Fruit fly (Drosophila melanogaster): ENCODE data around the gene skl.

Gene skl

DNA sequence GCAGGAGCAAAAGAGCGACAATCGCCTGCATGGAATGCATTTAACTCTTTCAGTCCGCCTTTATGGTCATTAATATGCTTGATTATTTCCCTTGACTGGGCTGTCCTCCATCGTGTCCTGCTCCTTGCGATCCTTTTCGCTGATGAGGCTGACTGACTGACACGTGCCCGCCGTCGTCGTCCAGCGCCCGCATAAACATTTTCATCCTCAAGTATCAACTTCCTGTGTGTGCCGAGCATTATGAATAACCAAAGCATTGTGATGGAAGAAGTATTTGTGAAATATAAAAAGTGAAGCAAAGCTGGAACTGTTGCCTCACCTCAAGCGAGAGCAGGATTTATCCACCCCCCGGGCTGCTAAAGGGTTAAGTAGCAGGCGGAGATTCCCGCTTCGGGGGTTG lies 28.4 kb downstream of the skl start:
- TF ChIP-seq Hey (tag; optimal IDR thresholded peaks at IDR 0.05) = peak; percentile 86
- TF ChIP-seq gcm (GFP tag; optimal IDR thresholded peaks at IDR 0.05) = peak; percentile 19
- peak; percentile 43 for TF ChIP-seq nerfin-1 (tag; optimal IDR thresholded peaks at IDR 0.05)
- peak; percentile 80 for TF ChIP-seq pros (GFP tag; optimal IDR thresholded peaks at IDR 0.05)
- no peak for TF ChIP-seq NC2β (GFP tag; optimal IDR thresholded peaks at IDR 0.05)

DNA sequence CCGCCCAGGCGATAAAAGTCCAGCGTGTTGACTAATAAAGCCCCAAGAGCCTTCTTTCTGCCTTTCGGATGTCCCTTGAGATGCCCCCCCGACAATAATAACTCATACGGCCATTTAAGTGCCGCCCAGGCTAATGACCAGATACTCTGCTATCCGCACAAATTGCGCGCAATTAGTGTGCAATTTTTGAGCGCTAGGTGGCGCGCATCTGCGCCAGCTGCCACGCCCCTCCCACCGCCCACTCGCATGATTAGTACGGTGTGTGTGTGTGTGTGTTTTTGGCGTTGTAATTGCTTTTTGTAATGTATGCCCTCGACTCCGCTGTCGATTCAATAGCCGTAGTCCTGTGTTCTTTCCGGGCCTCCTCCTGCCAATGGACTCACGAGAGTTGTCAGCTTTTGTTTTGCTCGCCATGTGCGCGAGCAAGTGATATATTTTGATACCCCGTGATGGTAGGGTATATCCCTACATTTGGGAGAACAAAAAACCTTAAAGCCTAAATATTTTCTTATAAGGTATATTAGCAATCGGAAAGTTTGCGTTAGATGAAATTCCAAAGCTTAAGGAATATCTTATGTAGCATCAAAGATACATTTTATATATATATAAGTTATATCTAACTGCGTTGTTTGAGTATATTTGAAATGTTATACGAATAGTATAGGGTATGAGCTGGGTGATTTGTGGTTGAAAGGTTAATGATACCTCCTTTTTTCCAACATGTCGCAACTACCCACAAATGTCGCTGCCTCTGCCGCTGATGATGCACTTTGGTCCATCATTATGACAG lies 34.0 kb downstream of the skl start:
- no peak for TF ChIP-seq tio (GFP tag; optimal IDR thresholded peaks at IDR 0.05)
- TF ChIP-seq h (optimal IDR thresholded peaks at IDR 0.05) = no peak
- no peak for TF ChIP-seq Opbp (GFP tag; IDR thresholded peaks at IDR 0.05; ENCODE audit: partially characterized antibody)
- TF ChIP-seq bsh (GFP tag; optimal IDR thresholded peaks at IDR 0.05) = peak in 1 of 2 experiments; percentile 37
- no peak for TF ChIP-seq prd (optimal IDR thresholded peaks at IDR 0.05)
- peak; percentile 62; the same call in 2 of the 3 replicates for TF ChIP-seq prd (GFP tag; IDR thresholded peaks at IDR 0.05)
- no peak for TF ChIP-seq CG17612 (GFP tag; IDR thresholded peaks at IDR 0.05)
- no peak for TF ChIP-seq disco-r (GFP tag; optimal IDR thresholded peaks at IDR 0.05)
- 0 out of 3 replicates have a peak, but pooled peaks have one; percentile 8 for TF ChIP-seq zfh1 (GFP tag; IDR thresholded peaks at IDR 0.05)
- TF ChIP-seq ash1 (GFP tag; optimal IDR thresholded peaks at IDR 0.05) = no peak
- no peak for TF ChIP-seq wor (GFP tag; IDR thresholded peaks at IDR 0.05)
- TF ChIP-seq unpg (GFP tag; optimal IDR thresholded peaks at IDR 0.05) = no peak
- TF ChIP-seq CG17802 (tag; optimal IDR thresholded peaks at IDR 0.05) = no peak
- TF ChIP-seq ERR (GFP tag; optimal IDR thresholded peaks at IDR 0.05) = no peak
- TF ChIP-seq gem (tag; optimal IDR thresholded peaks at IDR 0.05) = peak; percentile 45
- no peak for TF ChIP-seq CG10366 (GFP tag; IDR thresholded peaks at IDR 0.05)
- no peak for TF ChIP-seq crc (GFP tag; optimal IDR thresholded peaks at IDR 0.05)
- no peak for TF ChIP-seq klu (GFP tag; IDR thresholded peaks at IDR 0.05)
- TF ChIP-seq gce (GFP tag; IDR thresholded peaks at IDR 0.05) = no peak
- TF ChIP-seq gfzf (GFP tag; optimal IDR thresholded peaks at IDR 0.05) = no peak
- no peak for TF ChIP-seq ranshi (GFP tag; IDR thresholded peaks at IDR 0.05)
- no peak for TF ChIP-seq Doc3 (GFP tag; IDR thresholded peaks at IDR 0.05; ENCODE audit: partially characterized antibody)
- no peak for TF ChIP-seq ci (GFP tag; IDR thresholded peaks at IDR 0.05)
- no peak for TF ChIP-seq Drgx (GFP tag; IDR thresholded peaks at IDR 0.05)
- no peak for TF ChIP-seq pum (GFP tag; optimal IDR thresholded peaks at IDR 0.05)
- peak; percentile 71 for TF ChIP-seq dmrt11E (tag; optimal IDR thresholded peaks at IDR 0.05)
- TF ChIP-seq E2f2 (GFP tag; IDR thresholded peaks at IDR 0.05) = no peak; the same call in 1 of the 2 replicates
- TF ChIP-seq sens (GFP tag) = peak; percentile 70
- no peak for TF ChIP-seq seq (GFP tag; IDR thresholded peaks at IDR 0.05)
- no peak for TF ChIP-seq Camta (GFP tag; optimal IDR thresholded peaks at IDR 0.05)
- TF ChIP-seq Kr (GFP tag; optimal IDR thresholded peaks at IDR 0.05) = no peak
- no peak for TF ChIP-seq Blimp-1 (GFP tag; optimal IDR thresholded peaks at IDR 0.05)
- no peak for TF ChIP-seq Vsx1 (GFP tag; optimal IDR thresholded peaks at IDR 0.05)
- no peak for TF ChIP-seq twi (tag; optimal IDR thresholded peaks at IDR 0.05)
- TF ChIP-seq CG12391 (tag; optimal IDR thresholded peaks at IDR 0.05) = peak; percentile 5
- peak; percentile 37; the same call in 1 of the 3 replicates for TF ChIP-seq CG17361 (GFP tag; IDR thresholded peaks at IDR 0.05)
- no peak for TF ChIP-seq Ptx1 (GFP tag; IDR thresholded peaks at IDR 0.05)
- no peak for TF ChIP-seq crp (GFP tag; optimal IDR thresholded peaks at IDR 0.05)
- TF ChIP-seq repo (GFP tag; optimal IDR thresholded peaks at IDR 0.05) = no peak
- no peak for TF ChIP-seq Hmr (GFP tag; optimal IDR thresholded peaks at IDR 0.05)
- TF ChIP-seq CG30431 (GFP tag; optimal IDR thresholded peaks at IDR 0.05) = no peak
- TF ChIP-seq nmo (GFP tag; optimal IDR thresholded peaks at IDR 0.05) = peak; percentile 17
- TF ChIP-seq CG4854 (GFP tag; optimal IDR thresholded peaks at IDR 0.05) = no peak
- TF ChIP-seq row (GFP tag; IDR thresholded peaks at IDR 0.05) = peak; percentile 45; the same call in 2 of the 3 replicates

Measured in whole organism, embryonic.